Worm (Caenorhabditis elegans) whole organism, L3 larva: Measurements from ENCODE around the gene Y73F4A.1.
A peak's percentile ranks its signal among the peaks of the same experiment; 100 is the strongest.

Experiments
- R02D3.7 ChIP-seq: fragments of 150-350 bp; optimal IDR thresholded peaks from 2 replicates; lab custom pipeline; 2014; ENCODE audit warnings: missing biosample characterization, missing genetic modification characterization
- ceh-28 ChIP-seq: fragments of 150-350 bp; optimal IDR thresholded peaks from 2 replicates; lab custom pipeline; 2014; ENCODE audit warnings: missing biosample characterization, missing genetic modification reagents, missing genetic modification characterization
- ceh-82 ChIP-seq: fragments of 150-350 bp; optimal IDR thresholded peaks from 2 replicates; lab custom pipeline; 2014; ENCODE audit warnings: missing biosample characterization, missing genetic modification characterization
- daf-12 ChIP-seq: fragments of 150-350 bp; optimal IDR thresholded peaks from 2 replicates; lab custom pipeline; 2014; ENCODE audit warnings: missing biosample characterization, missing genetic modification reagents, missing genetic modification characterization
- egl-5 ChIP-seq: fragments of 150-350 bp; optimal IDR thresholded peaks from 2 replicates; lab custom pipeline; 2017; ENCODE audit warnings: missing biosample characterization, missing genetic modification reagents, missing genetic modification characterization, inconsistent platforms
- elt-1 ChIP-seq: fragments of 150-350 bp; optimal IDR thresholded peaks from 2 replicates; lab custom pipeline; 2014; ENCODE audit warnings: missing biosample characterization, missing genetic modification characterization
- elt-2 ChIP-seq: sonication (generic microtip); optimal IDR thresholded peaks from 2 replicates; lab custom pipeline; 2016; ENCODE audit warnings: missing genetic modification reagents, mild to moderate bottlenecking, missing genetic modification characterization, missing compliant biosample characterization
- elt-3 ChIP-seq, 3 experiments: fragments of 150-350 bp in 1 of 3; sonication (generic microtip) in 2 of 3; optimal IDR thresholded peaks; 2 replicates in 2 of 3; 4 replicates in 1 of 3; lab custom pipeline; 2014 to 2017; ENCODE audit warnings: missing biosample characterization in 3 of 3, missing genetic modification characterization in 3 of 3
- fkh-10 ChIP-seq: sonication (generic microtip); optimal IDR thresholded peaks from 2 replicates; lab custom pipeline; 2017; ENCODE audit warnings: missing biosample characterization, missing genetic modification reagents, missing genetic modification characterization
- fkh-2 ChIP-seq: fragments of 150-350 bp; optimal IDR thresholded peaks from 2 replicates; lab custom pipeline; 2014; ENCODE audit warnings: missing biosample characterization, missing genetic modification reagents, missing genetic modification characterization
- fos-1 ChIP-seq: fragments of 150-350 bp; optimal IDR thresholded peaks from 2 replicates; lab custom pipeline; 2014; ENCODE audit warnings: missing biosample characterization, missing genetic modification characterization
- hmg-11 ChIP-seq: sonication (generic microtip); optimal IDR thresholded peaks from 2 replicates; lab custom pipeline; 2016; ENCODE audit warnings: missing genetic modification characterization, missing compliant biosample characterization
- jun-1 ChIP-seq: fragments of 150-350 bp; optimal IDR thresholded peaks from 2 replicates; lab custom pipeline; 2014; ENCODE audit warnings: missing biosample characterization, missing genetic modification reagents, missing genetic modification characterization
- lin-15B ChIP-seq: fragments of 150-350 bp; optimal IDR thresholded peaks from 2 replicates; lab custom pipeline; 2014; ENCODE audit warnings: missing biosample characterization, missing genetic modification characterization
- lin-39 ChIP-seq: fragments of 150-350 bp; optimal IDR thresholded peaks from 2 replicates; lab custom pipeline; 2018; ENCODE audit warnings: missing biosample characterization, missing genetic modification reagents, missing genetic modification characterization
- lsy-12 ChIP-seq: sonication (generic microtip); optimal IDR thresholded peaks from 2 replicates; lab custom pipeline; 2016; ENCODE audit warnings: mild to moderate bottlenecking, missing genetic modification characterization, missing compliant biosample characterization
- mdl-1 ChIP-seq: fragments of 150-350 bp; optimal IDR thresholded peaks from 2 replicates; lab custom pipeline; 2014; ENCODE audit warnings: missing biosample characterization, missing genetic modification characterization
- nfya-1 ChIP-seq: sonication (generic microtip); optimal IDR thresholded peaks from 2 replicates; lab custom pipeline; 2017; ENCODE audit warnings: missing genetic modification characterization, mild to moderate bottlenecking, missing compliant biosample characterization, antibody characterized with exemption, moderate library complexity; ENCODE audit not compliant: insufficient read depth
- nhr-11 ChIP-seq: fragments of 150-350 bp; optimal IDR thresholded peaks from 2 replicates; lab custom pipeline; 2014; ENCODE audit warnings: missing biosample characterization, missing genetic modification characterization
- nhr-12 ChIP-seq: fragments of 150-350 bp; optimal IDR thresholded peaks from 2 replicates; lab custom pipeline; 2014; ENCODE audit warnings: missing biosample characterization, missing genetic modification characterization
- nhr-23 ChIP-seq: fragments of 150-350 bp; optimal IDR thresholded peaks from 2 replicates; lab custom pipeline; 2014; ENCODE audit warnings: missing biosample characterization, missing genetic modification reagents, missing genetic modification characterization
- nhr-237 ChIP-seq: fragments of 150-350 bp; optimal IDR thresholded peaks from 2 replicates; lab custom pipeline; 2014; ENCODE audit warnings: missing biosample characterization, missing genetic modification characterization
- nhr-25 ChIP-seq: sonication (generic microtip); optimal IDR thresholded peaks from 2 replicates; lab custom pipeline; 2017; ENCODE audit warnings: missing biosample characterization, missing genetic modification characterization
- nhr-28 ChIP-seq: fragments of 150-350 bp; optimal IDR thresholded peaks from 2 replicates; lab custom pipeline; 2014; ENCODE audit warnings: missing biosample characterization, missing genetic modification characterization
- nhr-43 ChIP-seq: sonication (generic microtip); optimal IDR thresholded peaks from 2 replicates; lab custom pipeline; 2016; ENCODE audit warnings: mild to moderate bottlenecking, missing genetic modification characterization, missing compliant biosample characterization; ENCODE audit not compliant: poor library complexity, severe bottlenecking
- nhr-67 ChIP-seq: fragments of 150-350 bp; optimal IDR thresholded peaks from 2 replicates; lab custom pipeline; 2014; ENCODE audit warnings: missing biosample characterization, missing genetic modification characterization
- nhr-77 ChIP-seq: fragments of 150-350 bp; optimal IDR thresholded peaks from 2 replicates; lab custom pipeline; 2014; ENCODE audit warnings: missing biosample characterization, missing genetic modification characterization
- pha-4 ChIP-seq: fragments of 150-350 bp; optimal IDR thresholded peaks from 2 replicates; lab custom pipeline; 2014; ENCODE audit warnings: missing biosample characterization, missing genetic modification reagents, missing genetic modification characterization
- pqm-1 ChIP-seq: fragments of 150-350 bp; optimal IDR thresholded peaks from 2 replicates; lab custom pipeline; 2017; ENCODE audit warnings: missing biosample characterization, missing genetic modification characterization, inconsistent platforms
- sea-2 ChIP-seq: fragments of 150-350 bp; sonication (generic microtip); optimal IDR thresholded peaks from 4 replicates; lab custom pipeline; 2014; ENCODE audit warnings: missing biosample characterization, missing genetic modification reagents, missing genetic modification characterization
- skn-1 ChIP-seq: fragments of 150-350 bp; optimal IDR thresholded peaks from 2 replicates; lab custom pipeline; 2014; ENCODE audit warnings: missing biosample characterization, missing genetic modification characterization
- snpc-4 ChIP-seq: fragments of 150-350 bp; optimal IDR thresholded peaks from 2 replicates; lab custom pipeline; 2014; ENCODE audit warnings: missing biosample characterization, missing genetic modification characterization
- unc-62 ChIP-seq: fragments of 150-350 bp; sonication (generic microtip); optimal IDR thresholded peaks from 4 replicates; lab custom pipeline; 2014; ENCODE audit warnings: missing biosample characterization, missing genetic modification reagents, missing genetic modification characterization
- zag-1 ChIP-seq: fragments of 150-350 bp; optimal IDR thresholded peaks from 2 replicates; lab custom pipeline; 2014; ENCODE audit warnings: missing biosample characterization, missing genetic modification characterization
- ztf-11 ChIP-seq: fragments of 150-350 bp; optimal IDR thresholded peaks from 2 replicates; lab custom pipeline; 2014; ENCODE audit warnings: missing biosample characterization, missing genetic modification characterization
- ztf-4 ChIP-seq: fragments of 150-350 bp; optimal IDR thresholded peaks from 2 replicates; lab custom pipeline; 2014; ENCODE audit warnings: missing biosample characterization, missing genetic modification characterization

Gene Y73F4A.1

DNA sequence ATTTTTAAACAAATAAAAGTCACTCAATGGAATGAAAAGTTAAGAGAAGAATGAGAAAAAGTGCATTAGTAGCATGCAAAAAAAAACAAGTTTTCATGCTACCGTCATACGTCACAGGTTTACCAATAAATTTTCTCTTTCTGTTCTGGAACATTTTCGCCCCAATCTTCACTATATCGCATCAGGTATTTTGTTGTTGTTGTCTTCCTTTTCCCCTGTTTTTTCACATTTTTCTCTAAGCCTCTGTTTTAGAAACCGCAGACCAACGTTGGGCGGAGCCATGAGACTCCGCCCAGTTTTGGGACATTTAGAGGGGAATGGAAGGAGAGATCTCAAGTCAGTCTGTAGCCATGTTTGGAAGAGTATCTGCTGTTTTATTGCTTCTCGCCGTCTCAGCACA, 43.1 kb upstream of the Y73F4A.1 start, which contains the start of gene msa-1:
TSS of gene msa-1 (plus strand) at position 301 of the 400 bp plus-strand sequence.
- peak; percentile 2 for TF ChIP-seq egl-5 (tag; lab: Kevin White, UChicago)
- no peak for TF ChIP-seq fkh-10
- TF ChIP-seq hmg-11 (tag; lab: Kevin White, UChicago): no peak
- TF ChIP-seq mdl-1: no peak
- no peak for TF ChIP-seq lin-39 (tag; lab: Kevin White, UChicago)
- TF ChIP-seq, all 47 proteins: peak for 1

DNA sequence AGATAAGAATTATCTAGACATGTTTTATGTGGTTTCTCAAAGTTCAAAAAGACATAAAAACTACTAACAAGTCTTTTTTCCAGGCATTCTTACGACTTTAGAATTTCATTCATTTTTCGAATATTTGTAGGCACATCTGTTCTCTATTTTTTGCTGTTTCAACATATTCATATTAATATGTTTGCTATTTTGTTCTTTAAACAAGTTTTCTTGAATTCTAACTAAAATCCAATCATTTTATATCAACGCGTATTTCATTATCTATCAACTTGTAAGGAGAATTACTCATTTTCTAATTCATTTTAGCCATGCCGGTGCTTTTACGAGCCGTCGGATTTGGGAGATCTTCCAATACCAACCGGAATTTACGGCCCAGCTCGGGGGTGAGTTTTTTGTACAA, 36.9 kb upstream of the Y73F4A.1 start, which contains the start of gene twk-8:
TSS of gene twk-8 (plus strand) at position 301 of the 400 bp plus-strand sequence.
- TF ChIP-seq fkh-2 (tag; lab: Kevin White, UChicago) (no peak), fos-1 (tag; lab: Kevin White, UChicago) (no peak), ceh-82 (tag; lab: Kevin White, UChicago) (no peak), nhr-25 (no peak), zag-1 (no peak), fkh-10 (no peak), lsy-12 (tag; lab: Kevin White, UChicago) (no peak), ztf-4 (no peak), R02D3.7 (tag; lab: Kevin White, UChicago) (no peak)

DNA sequence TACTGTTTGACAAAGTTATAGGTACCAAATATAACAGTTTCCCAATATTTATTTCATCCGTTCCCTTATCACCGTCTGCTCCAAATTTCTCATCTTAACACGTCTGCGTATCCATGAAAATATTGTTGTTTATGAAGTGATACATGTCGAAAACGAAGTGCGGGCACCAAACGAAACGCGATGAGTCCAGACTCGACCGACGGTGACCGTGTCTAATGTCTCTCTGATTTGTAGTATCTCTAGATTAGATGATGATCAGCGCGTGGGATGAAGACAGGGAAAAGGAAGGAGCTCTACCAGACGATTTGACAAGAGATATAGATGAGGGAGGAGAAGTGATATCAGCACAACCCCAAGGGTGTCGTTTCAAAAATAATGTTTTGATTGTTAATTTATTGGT, 35.0 kb upstream of the Y73F4A.1 start:
- TF ChIP-seq egl-5 (tag; lab: Kevin White, UChicago): peak; percentile 59
- TF ChIP-seq elt-2 (tag; lab: Kevin White, UChicago): no peak
- peak; percentile 7 for TF ChIP-seq nfya-1 (tag; lab: Kevin White, UChicago)

DNA sequence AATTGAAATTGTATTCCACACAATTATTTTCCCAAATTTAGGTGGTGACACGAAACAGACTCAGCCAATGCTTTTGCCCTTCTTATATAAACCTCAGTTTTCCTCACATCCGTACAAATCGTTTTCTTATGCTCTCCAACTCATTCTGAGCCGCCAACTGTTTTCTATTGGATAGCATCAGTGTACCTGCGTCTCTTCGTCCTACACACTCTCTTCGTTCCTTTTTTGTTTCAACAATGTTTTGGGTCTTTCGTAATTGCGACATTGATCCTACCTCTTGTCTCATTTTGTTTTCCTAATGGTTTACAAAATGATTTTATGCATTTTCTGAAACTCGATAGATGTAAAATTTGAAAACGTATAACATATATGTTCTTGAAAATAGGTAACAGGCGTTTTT, 34.2 kb upstream of the Y73F4A.1 start:
- TF ChIP-seq hmg-11 (tag; lab: Kevin White, UChicago) (no peak), fkh-10 (no peak), nhr-25 (no peak), egl-5 (tag; lab: Kevin White, UChicago) (peak; percentile 70)

DNA sequence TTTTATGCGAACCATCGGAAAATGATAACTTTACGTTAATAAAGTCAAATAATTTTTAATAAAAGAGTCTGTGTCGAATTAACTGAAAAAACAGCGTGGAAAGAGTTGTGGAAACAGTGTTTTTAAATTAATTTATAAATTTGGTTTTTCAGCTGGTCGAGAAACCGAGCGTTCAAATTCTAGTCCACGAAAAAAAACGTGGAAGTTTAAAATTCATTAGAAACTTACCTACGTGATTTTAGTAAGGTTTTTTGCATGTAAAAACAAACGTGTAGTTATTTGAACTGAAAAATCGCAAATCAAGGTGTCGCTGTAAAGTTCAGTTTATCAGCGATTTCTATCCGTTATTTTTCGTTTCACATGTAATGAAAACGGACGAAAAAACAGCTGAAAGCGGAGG, 33.3 kb upstream of the Y73F4A.1 start, which contains the start of gene mans-4:
TSS of gene mans-4 (minus strand) at position 101 of the 400 bp plus-strand sequence.
- TF ChIP-seq nfya-1 (tag; lab: Kevin White, UChicago) (no peak), nhr-43 (tag; lab: Kevin White, UChicago) (no peak), pha-4 (tag; lab: Kevin White, UChicago) (no peak), ztf-11 (tag; lab: Kevin White, UChicago) (no peak), nhr-28 (tag; lab: Kevin White, UChicago) (no peak), lin-15B (tag; lab: Kevin White, UChicago) (no peak), lin-39 (tag; lab: Kevin White, UChicago) (no peak), unc-62 (GFP tag; lab: Kevin White, UChicago) (no peak), fkh-10 (no peak), pqm-1 (no peak)

DNA sequence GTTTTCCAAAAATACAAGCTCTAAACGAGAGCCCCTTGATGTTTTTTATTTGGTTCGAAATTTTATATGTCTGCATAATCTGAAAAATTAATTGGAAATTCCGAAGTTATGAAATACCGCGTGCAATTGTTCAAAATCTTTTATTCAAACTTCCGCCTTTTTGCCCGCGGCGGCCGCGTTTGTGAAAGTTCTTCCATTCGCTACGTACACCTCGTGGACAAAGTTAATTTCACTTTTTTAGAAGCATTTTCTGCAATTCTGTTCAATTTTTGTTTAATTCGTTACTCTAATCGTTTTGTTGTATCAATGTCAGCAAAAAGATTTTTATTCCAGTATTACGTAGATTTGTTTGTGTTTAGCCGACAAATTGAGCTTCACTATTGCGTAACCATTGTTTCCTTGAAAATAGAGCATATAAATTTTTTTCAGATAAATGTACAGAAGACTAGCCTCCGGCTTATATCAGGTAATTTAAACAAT, 29.1 kb upstream of the Y73F4A.1 start, which contains the start of gene mppb-1:
TSS of gene mppb-1 (plus strand) at position 430 of the 480 bp plus-strand sequence.
- peak; percentile 29 for TF ChIP-seq jun-1
- TF ChIP-seq fkh-10: peak; percentile 71
- TF ChIP-seq nhr-67 (tag; lab: Kevin White, UChicago): no peak
- peak; percentile 42 for TF ChIP-seq hmg-11 (tag; lab: Kevin White, UChicago)
- no peak for TF ChIP-seq ceh-28 (tag; lab: Kevin White, UChicago)
- no peak for TF ChIP-seq daf-12 (tag; lab: Kevin White, UChicago)
- no peak for TF ChIP-seq ceh-82 (tag; lab: Kevin White, UChicago)
- no peak for TF ChIP-seq nhr-77 (tag; lab: Kevin White, UChicago)
- no peak for TF ChIP-seq skn-1 (tag; lab: Kevin White, UChicago)
- TF ChIP-seq sea-2 (GFP tag; lab: Kevin White, UChicago): no peak
- TF ChIP-seq ztf-4: no peak
- no peak for TF ChIP-seq nhr-11 (tag; lab: Kevin White, UChicago)
- peak; percentile 54 for TF ChIP-seq R02D3.7 (tag; lab: Kevin White, UChicago)
- no peak for TF ChIP-seq nhr-12 (tag; lab: Kevin White, UChicago)
- TF ChIP-seq pha-4 (tag; lab: Kevin White, UChicago): peak; percentile 79
- peak; percentile 86 for TF ChIP-seq nhr-23 (tag; lab: Kevin White, UChicago)
- no peak for TF ChIP-seq nhr-237
- peak; percentile 72 for TF ChIP-seq lin-15B (tag; lab: Kevin White, UChicago)
- peak; percentile 64 for TF ChIP-seq lsy-12 (tag; lab: Kevin White, UChicago)
- no peak for TF ChIP-seq nhr-28 (tag; lab: Kevin White, UChicago)
- no peak for TF ChIP-seq elt-3 (tag; optimal IDR thresholded peaks at IDR 0.05; lab: Kevin White, UChicago)
- peak; percentile 64 for TF ChIP-seq lin-39 (tag; lab: Kevin White, UChicago)
- TF ChIP-seq zag-1: no peak
- TF ChIP-seq nfya-1 (tag; lab: Kevin White, UChicago): peak; percentile 80
- peak; percentile 78 for TF ChIP-seq snpc-4
- peak; percentile 96 for TF ChIP-seq nhr-43 (tag; lab: Kevin White, UChicago)
- peak; percentile 35 for TF ChIP-seq elt-2 (tag; lab: Kevin White, UChicago)
- TF ChIP-seq elt-1 (tag; lab: Kevin White, UChicago): no peak
- peak; percentile 80 for TF ChIP-seq nhr-25
- TF ChIP-seq egl-5 (tag; lab: Kevin White, UChicago): no peak
- TF ChIP-seq pqm-1: peak; percentile 9
